Worm (Caenorhabditis elegans) whole organism, L4 larva: Measurements from ENCODE around the gene osm-9.

ENCODE experiments used
- R02D3.7 ChIP-seq: fragments of 150-350 bp; sonication (generic microtip); optimal IDR thresholded peaks from 3 replicates; lab custom pipeline; 2014; ENCODE audit warnings: missing biosample characterization, missing genetic modification characterization
- ZK546.5 ChIP-seq, 2 experiments: sonication (generic microtip); optimal IDR thresholded peaks; 2 replicates each; lab custom pipeline; 2017; ENCODE audit warnings: missing biosample characterization in 2 of 2, missing genetic modification characterization in 2 of 2
- duxl-1 ChIP-seq: sonication (generic microtip); optimal IDR thresholded peaks from 2 replicates; lab custom pipeline; 2016; ENCODE audit warnings: mild to moderate bottlenecking, missing genetic modification characterization, moderate library complexity, missing compliant biosample characterization; ENCODE audit not compliant: poor library complexity
- egl-27 ChIP-seq: sonication (generic microtip); optimal IDR thresholded peaks from 3 replicates; lab custom pipeline; 2017; ENCODE audit warnings: missing biosample characterization, missing genetic modification reagents, missing genetic modification characterization
- nhr-25 ChIP-seq: sonication (generic microtip); optimal IDR thresholded peaks from 2 replicates; lab custom pipeline; 2017; ENCODE audit warnings: missing genetic modification characterization, mild to moderate bottlenecking, missing compliant biosample characterization, antibody characterized with exemption, moderate library complexity, borderline replicate concordance; ENCODE audit not compliant: insufficient read depth
- pha-4 ChIP-seq, 2 experiments: fragments of 150-350 bp in 1 of 2; fragments of 200-800 bp in 1 of 2; sonication (Bioruptor generic) in 1 of 2; IDR thresholded peaks in 1 of 2; optimal IDR thresholded peaks in 1 of 2; 2 replicates each; pipeline versions ENCODE4 v1.3.6 to Lab custom; 2014 to 2022; ENCODE audit warnings: missing genetic modification characterization in 2 of 2, missing genetic modification reagents in 2 of 2, missing biosample characterization in 1 of 2, missing compliant biosample characterization in 1 of 2
- snpc-1.2 ChIP-seq: fragments of 200-800 bp; sonication (Bioruptor generic); IDR thresholded peaks from 2 replicates; pipeline ENCODE4 v1.3.6; 2022; ENCODE audit warnings: missing genetic modification reagents, missing genetic modification characterization, missing compliant biosample characterization
- tag-97 ChIP-seq: fragments of 200-800 bp; sonication (Bioruptor generic); IDR thresholded peaks from 2 replicates; pipeline ENCODE4 v1.3.6; 2022; ENCODE audit warnings: missing genetic modification characterization, missing compliant biosample characterization
- unc-62 ChIP-seq, 3 experiments: fragments of 150-350 bp in 1 of 3; sonication (generic microtip); optimal IDR thresholded peaks in 2 of 3; peaks in 1 of 3; 1 replicate in 1 of 3; 2 replicates in 2 of 3; lab custom pipeline; 2014 to 2017; ENCODE audit warnings: missing biosample characterization in 3 of 3, missing genetic modification characterization in 3 of 3, missing genetic modification reagents in 3 of 3, missing genotype in 1 of 3
- zfp-3 ChIP-seq: fragments of 200-800 bp; sonication (Bioruptor generic); conservative IDR thresholded peaks from 2 replicates; pipeline ENCODE4 v1.3.6; 2022; ENCODE audit warnings: missing genetic modification reagents, missing genetic modification characterization, missing compliant biosample characterization

DNA sequence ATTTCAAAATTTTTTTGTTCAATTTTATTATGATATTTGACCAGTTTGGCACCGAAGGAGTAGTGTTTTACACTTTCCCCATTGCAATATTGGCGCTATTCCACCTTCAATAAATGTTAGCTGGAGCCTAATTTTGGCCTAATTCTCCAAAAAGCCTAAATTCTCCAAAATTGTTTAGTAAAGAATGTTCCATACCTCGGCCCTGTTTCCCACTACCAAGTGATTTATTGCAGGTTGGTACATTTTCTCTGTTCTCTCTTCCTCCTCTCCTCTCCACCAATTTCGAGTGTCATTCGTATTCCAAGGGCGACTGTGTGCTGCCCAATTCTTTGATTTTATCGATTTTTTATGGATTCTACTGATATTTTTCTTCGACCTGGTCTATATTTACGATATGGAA lies 20.9 kb upstream of the osm-9 start, which contains the start of gene Y37E11B.2:
- TF ChIP-seq R02D3.7 (tag; lab: Kevin White, UChicago), result no peak
- no peak for TF ChIP-seq zfp-3
- no peak for TF ChIP-seq pha-4 (GFP tag; IDR thresholded peaks at IDR 0.05; lab: Robert Waterston, UW)
- TF ChIP-seq pha-4 (tag; optimal IDR thresholded peaks at IDR 0.05; lab: Kevin White, UChicago), result no peak
- TF ChIP-seq unc-62 (GFP tag; optimal IDR thresholded peaks at IDR 0.05 in 1 of 2; lab: Kevin White, UChicago), result no peak
- TF ChIP-seq unc-62 (tag; optimal IDR thresholded peaks at IDR 0.05; lab: Kevin White, UChicago), result no peak
- TF ChIP-seq nhr-25, result no peak
- TF ChIP-seq tag-97 (GFP tag; lab: Robert Waterston, UW), result no peak
- TF ChIP-seq egl-27 (tag; lab: Kevin White, UChicago), result no peak
- TF ChIP-seq snpc-1.2 (GFP tag; lab: Robert Waterston, UW), result no peak
- TF ChIP-seq ZK546.5 (tag; optimal IDR thresholded peaks at IDR 0.05; lab: Kevin White, UChicago), result no peak
- TF ChIP-seq duxl-1 (tag; lab: Kevin White, UChicago), result no peak
